Worm (Caenorhabditis elegans): ENCODE results near the gene nhr-12.

DNA sequence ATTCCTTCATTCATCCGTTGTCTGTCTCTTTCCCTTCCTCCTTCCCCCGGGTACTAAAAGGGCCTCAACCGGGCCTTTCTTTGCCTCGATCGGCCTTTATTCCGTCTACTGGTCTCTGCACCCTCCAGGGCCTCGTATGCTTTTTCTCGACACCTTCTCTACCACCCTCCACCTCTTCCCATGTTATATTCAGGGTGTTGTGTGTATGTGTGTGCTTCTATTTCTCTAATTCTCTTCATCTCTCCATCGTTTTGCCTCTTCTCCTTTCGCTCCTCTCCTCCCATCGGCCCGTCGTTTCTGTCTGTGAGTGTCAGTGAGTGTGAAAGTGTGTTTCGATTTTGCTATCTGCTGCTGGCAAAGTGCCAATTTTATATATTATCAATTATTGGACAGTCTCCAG is 44.0 kb downstream of the nhr-12 start:
- TF ChIP-seq him-1 (tag; optimal IDR thresholded peaks at IDR 0.05) (no peak), W03F9.2 (tag; optimal IDR thresholded peaks at IDR 0.05) (peak; percentile 58)

All from whole organism, L4/young adult.